Fruit fly (Drosophila melanogaster) whole organism, embryonic: ENCODE data around the gene smg.

Experiments
- Ada2b ChIP-seq: fragments of 200-800 bp; sonication (Bioruptor generic); IDR thresholded peaks from 2 replicates; pipeline ENCODE4 v1.3.6; 2022; ENCODE audit warnings: missing biosample characterization, missing genetic modification characterization
- Atf3 ChIP-seq: fragments of 200-800 bp; sonication (Bioruptor generic); optimal IDR thresholded peaks from 3 replicates; lab custom pipeline; 2016; ENCODE audit warnings: missing biosample characterization, missing genetic modification characterization
- Atf6 ChIP-seq: fragments of 200-800 bp; sonication (Bioruptor generic); IDR thresholded peaks from 2 replicates; pipeline ENCODE4 v1.3.6; 2022; ENCODE audit warnings: missing biosample characterization, missing genetic modification characterization
- CG10267 ChIP-seq: fragments of 200-800 bp; sonication (Bioruptor generic); optimal IDR thresholded peaks from 2 replicates; lab custom pipeline; 2018; ENCODE audit warnings: missing biosample characterization, mild to moderate bottlenecking, missing genetic modification characterization, moderate library complexity
- CG10565 ChIP-seq: fragments of 200-800 bp; sonication (Bioruptor generic); optimal IDR thresholded peaks from 3 replicates; lab custom pipeline; 2016; ENCODE audit warnings: missing biosample characterization, mild to moderate bottlenecking, missing genetic modification characterization
- CG11504 ChIP-seq: fragments of 200-800 bp; sonication (Bioruptor generic); optimal IDR thresholded peaks from 3 replicates; lab custom pipeline; 2019; ENCODE audit warnings: missing biosample characterization, mild to moderate bottlenecking, missing genetic modification characterization, moderate library complexity
- CG11560 ChIP-seq: fragments of 200-800 bp; sonication (Bioruptor generic); IDR thresholded peaks from 3 replicates; pipeline ENCODE4 v1.3.6; 2022; ENCODE audit warnings: missing biosample characterization, missing genetic modification characterization
- CG11695 ChIP-seq: fragments of 200-800 bp; sonication (Bioruptor generic); IDR thresholded peaks from 3 replicates; pipeline ENCODE4 v1.3.6; 2022; ENCODE audit warnings: missing biosample characterization, missing genetic modification characterization
- CG15269 ChIP-seq: fragments of 200-800 bp; sonication (Bioruptor generic); optimal IDR thresholded peaks from 2 replicates; lab custom pipeline; 2018; ENCODE audit warnings: missing biosample characterization, mild to moderate bottlenecking, missing genetic modification characterization, moderate library complexity
- CG16863 ChIP-seq: fragments of 200-800 bp; sonication (Bioruptor generic); optimal IDR thresholded peaks from 3 replicates; lab custom pipeline; 2016; ENCODE audit warnings: missing biosample characterization, missing genetic modification characterization
- CG1832 ChIP-seq: fragments of 200-800 bp; sonication (Bioruptor generic); optimal IDR thresholded peaks from 2 replicates; lab custom pipeline; 2017; ENCODE audit warnings: missing biosample characterization, mild to moderate bottlenecking, missing genetic modification characterization, inconsistent platforms
- CG18619 ChIP-seq: fragments of 200-800 bp; sonication (Bioruptor generic); optimal IDR thresholded peaks from 3 replicates; lab custom pipeline; 2017; ENCODE audit warnings: missing biosample characterization, mild to moderate bottlenecking, missing genetic modification characterization
- CG18764 ChIP-seq: fragments of 200-800 bp; sonication (Bioruptor generic); optimal IDR thresholded peaks from 3 replicates; lab custom pipeline; 2016; ENCODE audit warnings: missing biosample characterization, missing genetic modification characterization
- CG2875 ChIP-seq: fragments of 200-800 bp; sonication (Bioruptor generic); optimal IDR thresholded peaks from 2 replicates; lab custom pipeline; 2017; ENCODE audit warnings: missing biosample characterization, mild to moderate bottlenecking, missing genetic modification characterization, missing genetic modification reagents
- CG31224 ChIP-seq: fragments of 200-800 bp; sonication (Bioruptor generic); IDR thresholded peaks from 2 replicates; pipeline ENCODE4 v1.3.6; 2022; ENCODE audit warnings: missing biosample characterization, missing genetic modification characterization
- CG31365 ChIP-seq: fragments of 200-800 bp; sonication (Bioruptor generic); optimal IDR thresholded peaks from 2 replicates; lab custom pipeline; 2018; ENCODE audit warnings: missing biosample characterization, mild to moderate bottlenecking, missing genetic modification characterization
- CG31388 ChIP-seq: fragments of 200-800 bp; sonication (Bioruptor generic); optimal IDR thresholded peaks from 2 replicates; lab custom pipeline; 2016; ENCODE audit warnings: missing biosample characterization, missing genetic modification characterization
- CG3995 ChIP-seq: fragments of 200-800 bp; sonication (Bioruptor generic); optimal IDR thresholded peaks from 3 replicates; lab custom pipeline; 2016; ENCODE audit warnings: missing biosample characterization, missing genetic modification characterization
- CG42726 ChIP-seq: fragments of 200-800 bp; sonication (Bioruptor generic); IDR thresholded peaks from 2 replicates; pipeline ENCODE4 v1.3.6; 2022; ENCODE audit warnings: missing biosample characterization, missing genetic modification characterization; ENCODE audit not compliant: partially characterized antibody
- CG5953 ChIP-seq: fragments of 200-800 bp; sonication (Bioruptor generic); IDR thresholded peaks from 2 replicates; pipeline ENCODE4 v1.3.6; 2022; ENCODE audit warnings: missing biosample characterization, missing genetic modification characterization
- CG8089 ChIP-seq: fragments of 200-800 bp; sonication (Bioruptor generic); optimal IDR thresholded peaks from 3 replicates; lab custom pipeline; 2016; ENCODE audit warnings: missing biosample characterization, missing genetic modification characterization
- Camta ChIP-seq: fragments of 200-800 bp; sonication (Bioruptor generic); optimal IDR thresholded peaks from 2 replicates; lab custom pipeline; 2016; ENCODE audit warnings: missing biosample characterization, missing genetic modification characterization
- Dek ChIP-seq: fragments of 200-800 bp; sonication (Bioruptor generic); optimal IDR thresholded peaks from 3 replicates; lab custom pipeline; 2019; ENCODE audit warnings: missing biosample characterization, mild to moderate bottlenecking, missing genetic modification characterization, moderate library complexity
- Dip3 ChIP-seq: fragments of 200-800 bp; sonication (Bioruptor generic); optimal IDR thresholded peaks from 3 replicates; lab custom pipeline; 2016; ENCODE audit warnings: missing biosample characterization, missing genetic modification characterization
- Dref ChIP-seq: fragments of 200-800 bp; sonication (Bioruptor generic); IDR thresholded peaks from 2 replicates; pipeline ENCODE4 v1.3.6; 2022; ENCODE audit warnings: missing biosample characterization, missing genetic modification characterization
- Elba2 ChIP-seq: fragments of 200-800 bp; sonication (Bioruptor generic); optimal IDR thresholded peaks from 3 replicates; lab custom pipeline; 2016; ENCODE audit warnings: missing biosample characterization, missing genetic modification characterization
- Fer1 ChIP-seq: fragments of 200-800 bp; sonication (Bioruptor generic); optimal IDR thresholded peaks from 2 replicates; lab custom pipeline; 2017; ENCODE audit warnings: missing biosample characterization, mild to moderate bottlenecking, missing genetic modification characterization
- Gsc ChIP-seq: fragments of 200-800 bp; sonication (Bioruptor generic); IDR thresholded peaks from 2 replicates; pipeline ENCODE4 v1.3.6; 2022; ENCODE audit warnings: missing biosample characterization, missing genetic modification characterization
- H15 ChIP-seq: fragments of 200-800 bp; sonication (Bioruptor generic); IDR thresholded peaks from 3 replicates; pipeline ENCODE4 v1.3.6; 2022; ENCODE audit warnings: missing biosample characterization, missing genetic modification characterization
- H2.0 ChIP-seq: fragments of 200-800 bp; sonication (Bioruptor generic); IDR thresholded peaks from 2 replicates; pipeline ENCODE4 v1.3.6; 2022; ENCODE audit warnings: missing biosample characterization, missing genetic modification characterization
- Hr39 ChIP-seq: fragments of >200 bp; optimal IDR thresholded peaks from 2 replicates; lab custom pipeline; 2017
- NC2α ChIP-seq: fragments of 200-800 bp; sonication (Bioruptor generic); optimal IDR thresholded peaks from 2 replicates; lab custom pipeline; 2016; ENCODE audit warnings: missing biosample characterization, missing genetic modification characterization
- Optix ChIP-seq: fragments of 200-800 bp; sonication (Bioruptor generic); IDR thresholded peaks from 3 replicates; pipeline ENCODE4 v1.3.6; 2022; ENCODE audit warnings: missing biosample characterization, missing genetic modification characterization
- PHDP ChIP-seq: fragments of 200-800 bp; sonication (Bioruptor generic); optimal IDR thresholded peaks from 3 replicates; lab custom pipeline; 2018; ENCODE audit warnings: missing biosample characterization, mild to moderate bottlenecking, missing genetic modification characterization, moderate library complexity
- Ptx1 ChIP-seq: fragments of 200-800 bp; sonication (Bioruptor generic); IDR thresholded peaks from 2 replicates; pipeline ENCODE4 v1.3.6; 2022; ENCODE audit warnings: missing biosample characterization, missing genetic modification characterization
- Ravus ChIP-seq: fragments of 200-800 bp; sonication (Bioruptor generic); IDR thresholded peaks from 2 replicates; pipeline ENCODE4 v1.3.6; 2022; ENCODE audit warnings: missing biosample characterization, missing genetic modification characterization
- ac ChIP-seq: fragments of 200-800 bp; sonication (Bioruptor generic); optimal IDR thresholded peaks from 3 replicates; lab custom pipeline; 2017; ENCODE audit warnings: missing biosample characterization, mild to moderate bottlenecking, missing genetic modification characterization
- ap ChIP-seq: fragments of 200-800 bp; sonication (Bioruptor generic); IDR thresholded peaks from 2 replicates; pipeline ENCODE4 v1.3.6; 2022; ENCODE audit warnings: missing biosample characterization, missing genetic modification characterization
- bcd ChIP-seq: fragments of 200-800 bp; sonication (Bioruptor generic); optimal IDR thresholded peaks from 2 replicates; lab custom pipeline; 2017; ENCODE audit warnings: missing biosample characterization, mild to moderate bottlenecking, missing genetic modification characterization
- caup ChIP-seq: fragments of 200-800 bp; sonication (Bioruptor generic); optimal IDR thresholded peaks from 3 replicates; lab custom pipeline; 2017; ENCODE audit warnings: missing biosample characterization, mild to moderate bottlenecking, missing genetic modification characterization, moderate library complexity; ENCODE audit not compliant: severe bottlenecking
- chm ChIP-seq: fragments of 200-800 bp; sonication (Bioruptor generic); IDR thresholded peaks from 2 replicates; pipeline ENCODE4 v1.3.6; 2022; ENCODE audit warnings: missing biosample characterization, missing genetic modification characterization
- crol ChIP-seq: fragments of 200-800 bp; sonication (Bioruptor generic); IDR thresholded peaks from 2 replicates; pipeline ENCODE4 v1.3.6; 2022; ENCODE audit warnings: missing biosample characterization, missing genetic modification characterization
- dm ChIP-seq: fragments of 200-800 bp; sonication (Bioruptor generic); optimal IDR thresholded peaks from 3 replicates; lab custom pipeline; 2016; ENCODE audit warnings: missing biosample characterization, missing genetic modification characterization
- esg ChIP-seq: fragments of 200-800 bp; sonication (Bioruptor generic); conservative IDR thresholded peaks from 2 replicates; pipeline ENCODE4 v1.3.6; 2022; ENCODE audit warnings: missing biosample characterization, missing genetic modification characterization
- fd3F ChIP-seq: fragments of 200-800 bp; sonication (Bioruptor generic); optimal IDR thresholded peaks from 2 replicates; lab custom pipeline; 2018; ENCODE audit warnings: missing biosample characterization, mild to moderate bottlenecking, missing genetic modification characterization, moderate library complexity
- jigr1 ChIP-seq: fragments of 200-800 bp; sonication (Bioruptor generic); IDR thresholded peaks from 3 replicates; pipeline ENCODE4 v1.3.6; 2022; ENCODE audit warnings: missing biosample characterization, missing genetic modification characterization
- klu ChIP-seq: fragments of 200-800 bp; sonication (Bioruptor generic); IDR thresholded peaks from 2 replicates; pipeline ENCODE4 v1.3.6; 2022; ENCODE audit warnings: missing biosample characterization, missing genetic modification characterization
- knrl ChIP-seq: fragments of 200-800 bp; sonication (Bioruptor generic); IDR thresholded peaks from 3 replicates; pipeline ENCODE4 v1.3.6; 2022; ENCODE audit warnings: missing biosample characterization, missing genetic modification characterization; ENCODE audit not compliant: partially characterized antibody
- onecut ChIP-seq: fragments of 200-800 bp; sonication (Bioruptor generic); IDR thresholded peaks from 2 replicates; pipeline ENCODE4 v1.3.6; 2022; ENCODE audit warnings: missing biosample characterization, missing genetic modification characterization
- salm ChIP-seq: fragments of 200-800 bp; sonication (Bioruptor generic); optimal IDR thresholded peaks from 2 replicates; lab custom pipeline; 2018; ENCODE audit warnings: missing biosample characterization, mild to moderate bottlenecking, missing genetic modification characterization
- tna ChIP-seq: fragments of 200-800 bp; sonication (Bioruptor generic); IDR thresholded peaks from 2 replicates; pipeline ENCODE4 v1.3.6; 2022; ENCODE audit warnings: missing biosample characterization, missing genetic modification characterization; ENCODE audit not compliant: partially characterized antibody
- ttk ChIP-seq: fragments of 200-800 bp; sonication (Bioruptor generic); IDR thresholded peaks from 2 replicates; pipeline ENCODE4 v2.1.2; 2022; ENCODE audit warnings: missing biosample characterization, missing genetic modification characterization

The smg gene

dm6 chr3L:9045318-9045717 is 47.5 kb upstream of the smg start (continued):
- TF ChIP-seq Elba2 (GFP tag; lab: Kevin White, UChicago) (no peak), CG18764 (GFP tag; lab: Kevin White, UChicago) (peak; percentile 31), Dip3 (GFP tag; lab: Kevin White, UChicago) (peak; percentile 17), Ada2b (GFP tag; lab: Robert Waterston, UW) (peak; percentile 81), NC2α (GFP tag; lab: Kevin White, UChicago) (no peak), Fer1 (GFP tag; lab: Kevin White, UChicago) (no peak), CG15269 (tag; lab: Kevin White, UChicago) (peak; percentile 38), CG31224 (peak; percentile 54; the same call in 1 of the 2 replicates), CG11695 (peak; percentile 82), CG5953 (peak; percentile 66), CG42726 (no peak), caup (GFP tag; lab: Kevin White, UChicago) (peak; percentile 34), H15 (GFP tag; lab: Robert Waterston, UW) (peak; percentile 70), CG16863 (GFP tag; lab: Kevin White, UChicago) (peak; percentile 7), salm (tag; lab: Kevin White, UChicago) (no peak), fd3F (GFP tag; lab: Kevin White, UChicago) (no peak), Gsc (0 out of 2 replicates have a peak, but pooled peaks have one; percentile 50), chm (GFP tag; lab: Robert Waterston, UW) (peak; percentile 82), Ptx1 (GFP tag; lab: Robert Waterston, UW) (peak; percentile 80), Atf3 (GFP tag; lab: Kevin White, UChicago) (peak; percentile 42), Camta (GFP tag; lab: Kevin White, UChicago) (peak; percentile 63), CG2875 (GFP tag; lab: Kevin White, UChicago) (no peak), dm (no peak), ap (GFP tag; lab: Robert Waterston, UW) (peak; percentile 87), jigr1 (peak; percentile 29; the same call in 1 of the 3 replicates), bcd (GFP tag; lab: Kevin White, UChicago) (peak; percentile 59), Ravus (GFP tag; lab: Robert Waterston, UW) (peak; percentile 12; the same call in 1 of the 2 replicates), CG10565 (GFP tag; lab: Kevin White, UChicago) (no peak), CG1832 (GFP tag; lab: Kevin White, UChicago) (no peak), H2.0 (peak; percentile 37), klu (GFP tag; lab: Robert Waterston, UW) (peak; percentile 44; the same call in 1 of the 2 replicates), crol (GFP tag; lab: Robert Waterston, UW) (no peak), knrl (no peak), CG31365 (tag; lab: Kevin White, UChicago) (no peak), tna (GFP tag; lab: Robert Waterston, UW) (no peak), onecut (GFP tag; lab: Robert Waterston, UW) (peak; percentile 50), CG8089 (GFP tag; lab: Kevin White, UChicago) (peak; percentile 34), Dref (GFP tag; lab: Robert Waterston, UW) (no peak), CG11560 (tag; lab: Robert Waterston, UW) (no peak), esg (GFP tag; lab: Robert Waterston, UW) (peak; percentile 67), Hr39 (no peak), CG3995 (no peak), CG11504 (peak; percentile 80), CG31388 (GFP tag; lab: Kevin White, UChicago) (no peak), Optix (peak; percentile 61; the same call in 2 of the 3 replicates), CG18619 (no peak), PHDP (peak; percentile 6), Dek (tag; lab: Kevin White, UChicago) (no peak), Atf6 (GFP tag; lab: Robert Waterston, UW) (peak; percentile 48; the same call in 1 of the 2 replicates), CG10267 (tag; lab: Kevin White, UChicago) (peak; percentile 69), ttk (GFP tag; lab: Robert Waterston, UW) (peak; percentile 68), ac (peak; percentile 46)
